Worm (Caenorhabditis elegans): ENCODE results near the gene cox-5A.

DNA sequence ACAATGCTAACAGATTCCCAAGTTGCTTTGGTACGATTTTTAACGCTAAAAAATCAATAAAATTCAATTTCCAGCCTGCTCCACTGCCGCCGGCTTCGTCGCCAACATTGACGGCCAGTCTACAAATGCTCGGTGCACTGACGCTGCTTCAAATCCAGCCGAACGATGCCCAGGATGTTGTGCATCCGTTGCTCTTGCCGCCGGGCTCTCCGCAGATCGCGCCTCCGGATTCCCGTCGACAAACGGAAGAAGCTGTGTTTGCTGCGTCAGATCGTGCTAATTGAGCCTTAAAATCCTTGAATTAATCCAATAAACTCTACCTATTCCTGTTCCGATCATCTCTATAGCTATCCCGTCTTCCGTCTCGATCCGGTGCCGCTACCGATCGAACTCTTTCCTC, 25.8 kb downstream of the cox-5A start:
- TF ChIP-seq dpl-1 (GFP tag; optimal IDR thresholded peaks at IDR 0.05) (no peak), nhr-80 (tag; optimal IDR thresholded peaks at IDR 0.05) (no peak), egl-18 (GFP tag; IDR thresholded peaks at IDR 0.05) (no peak), attf-6 (GFP tag; IDR thresholded peaks at IDR 0.05) (no peak), snpc-1.3 (tag; optimal IDR thresholded peaks at IDR 0.05; ENCODE audit: insufficient read depth) (no peak), mel-28 (tag; optimal IDR thresholded peaks at IDR 0.05; ENCODE audit: borderline replicate concordance) (no peak), T26A5.8 (tag; optimal IDR thresholded peaks at IDR 0.05) (no peak), ztf-18 (tag; optimal IDR thresholded peaks at IDR 0.05) (no peak), unc-62 (GFP tag; optimal IDR thresholded peaks at IDR 0.05) (no peak), chd-7 (tag; optimal IDR thresholded peaks at IDR 0.05) (no peak), repo-1 (tag; optimal IDR thresholded peaks at IDR 0.05) (no peak), pbrm-1 (GFP tag; IDR thresholded peaks at IDR 0.05) (no peak), F55B11.4 (tag; optimal IDR thresholded peaks at IDR 0.05; ENCODE audit: borderline replicate concordance, insufficient read depth) (no peak), ztf-22 (GFP tag; optimal IDR thresholded peaks at IDR 0.05) (no peak)
